Fruit fly (Drosophila melanogaster) whole organism, prepupa: Measurements from ENCODE around the gene unk.

Source experiments
- CG11294 ChIP-seq: fragments of 200-800 bp; sonication (Bioruptor generic); IDR thresholded peaks from 2 replicates; pipeline ENCODE4 v1.3.6; 2022; ENCODE audit warnings: missing biosample characterization, missing genetic modification characterization
- CG11902 ChIP-seq: fragments of 200-800 bp; sonication (Bioruptor generic); optimal IDR thresholded peaks from 3 replicates; lab custom pipeline; 2016; ENCODE audit warnings: missing biosample characterization, missing genetic modification characterization
- CG1621 ChIP-seq: fragments of 200-800 bp; sonication (Bioruptor generic); optimal IDR thresholded peaks from 3 replicates; lab custom pipeline; 2018; ENCODE audit warnings: missing biosample characterization, mild to moderate bottlenecking, missing genetic modification characterization
- CG16779 ChIP-seq: fragments of 200-800 bp; sonication (Bioruptor generic); optimal IDR thresholded peaks from 3 replicates; lab custom pipeline; 2017; ENCODE audit warnings: missing biosample characterization, mild to moderate bottlenecking, missing genetic modification characterization
- CG3032 ChIP-seq: fragments of 200-800 bp; optimal IDR thresholded peaks from 2 replicates; lab custom pipeline; 2019; ENCODE audit warnings: missing biosample characterization, mild to moderate bottlenecking, missing genetic modification characterization, moderate library complexity
- CG31627 ChIP-seq: fragments of 200-800 bp; sonication (Bioruptor generic); optimal IDR thresholded peaks from 3 replicates; lab custom pipeline; 2016; ENCODE audit warnings: missing biosample characterization, missing genetic modification characterization
- CG32006 ChIP-seq: fragments of 200-800 bp; sonication (Bioruptor generic); optimal IDR thresholded peaks from 3 replicates; lab custom pipeline; 2017; ENCODE audit warnings: missing biosample characterization, mild to moderate bottlenecking, missing genetic modification characterization
- CG3919 ChIP-seq: fragments of 200-800 bp; sonication (Bioruptor generic); optimal IDR thresholded peaks from 3 replicates; lab custom pipeline; 2016; ENCODE audit warnings: missing biosample characterization, missing genetic modification characterization
- CG6163 ChIP-seq: fragments of 200-800 bp; sonication (Bioruptor generic); IDR thresholded peaks from 3 replicates; pipeline ENCODE4 v1.3.6; 2022; ENCODE audit warnings: missing biosample characterization, missing genetic modification characterization
- CG8119 ChIP-seq: fragments of 200-800 bp; sonication (Bioruptor generic); IDR thresholded peaks from 3 replicates; pipeline ENCODE4 v1.3.6; 2022; ENCODE audit warnings: missing biosample characterization, missing genetic modification characterization
- Eip75B ChIP-seq: fragments of 200-800 bp; sonication (Bioruptor generic); optimal IDR thresholded peaks from 3 replicates; lab custom pipeline; 2016; ENCODE audit warnings: missing biosample characterization, missing genetic modification characterization
- Eip78C ChIP-seq: fragments of 200-800 bp; sonication (Bioruptor generic); peaks from one replicate; lab custom pipeline; 2016; ENCODE audit warnings: missing biosample characterization, missing genetic modification characterization
- Gug ChIP-seq: fragments of 200-800 bp; sonication (Bioruptor generic); IDR thresholded peaks from 2 replicates; pipeline ENCODE4 v1.3.6; 2022; ENCODE audit warnings: missing biosample characterization, missing genetic modification characterization
- Hr38 ChIP-seq: sonication (Bioruptor generic); optimal IDR thresholded peaks from 2 replicates; lab custom pipeline; 2016; ENCODE audit warnings: missing biosample characterization, missing genetic modification characterization
- Hr39 ChIP-seq: fragments of 200-800 bp; sonication (Bioruptor generic); optimal IDR thresholded peaks from 2 replicates; lab custom pipeline; 2016; ENCODE audit warnings: missing biosample characterization, missing genetic modification characterization
- Hr4 ChIP-seq: fragments of 200-800 bp; sonication (Bioruptor generic); optimal IDR thresholded peaks from 3 replicates; lab custom pipeline; 2016; ENCODE audit warnings: missing biosample characterization, missing genetic modification characterization
- Lpt ChIP-seq: fragments of 200-800 bp; sonication (Bioruptor generic); optimal IDR thresholded peaks from 3 replicates; lab custom pipeline; 2016; ENCODE audit warnings: missing biosample characterization, missing genetic modification characterization
- Met ChIP-seq: fragments of 200-800 bp; sonication (Bioruptor generic); optimal IDR thresholded peaks from 3 replicates; lab custom pipeline; 2016; ENCODE audit warnings: missing biosample characterization, missing genetic modification characterization
- OdsH ChIP-seq: fragments of 200-800 bp; sonication (Bioruptor generic); optimal IDR thresholded peaks from 3 replicates; lab custom pipeline; 2016; ENCODE audit warnings: missing biosample characterization, missing genetic modification characterization
- Smox ChIP-seq: fragments of 200-800 bp; sonication (Bioruptor generic); optimal IDR thresholded peaks from 3 replicates; lab custom pipeline; 2016; ENCODE audit warnings: missing biosample characterization, missing genetic modification characterization
- Sox102F ChIP-seq: fragments of 200-800 bp; sonication (Bioruptor generic); optimal IDR thresholded peaks from 2 replicates; lab custom pipeline; 2016; ENCODE audit warnings: missing biosample characterization, mild to moderate bottlenecking, missing genetic modification characterization
- achi ChIP-seq: fragments of 200-800 bp; sonication (Bioruptor generic); optimal IDR thresholded peaks from 3 replicates; lab custom pipeline; 2016; ENCODE audit warnings: missing biosample characterization, missing genetic modification characterization
- dsx ChIP-seq: fragments of 200-800 bp; optimal IDR thresholded peaks from 3 replicates; lab custom pipeline; 2019; ENCODE audit warnings: missing biosample characterization, mild to moderate bottlenecking, missing genetic modification characterization, moderate library complexity; ENCODE audit not compliant: poor library complexity, severe bottlenecking
- esn ChIP-seq: fragments of 200-800 bp; sonication (Bioruptor generic); optimal IDR thresholded peaks from 2 replicates; lab custom pipeline; 2016; ENCODE audit warnings: missing biosample characterization, mild to moderate bottlenecking, missing genetic modification characterization, moderate library complexity
- fd59A ChIP-seq: fragments of 200-800 bp; sonication (Bioruptor generic); optimal IDR thresholded peaks from 2 replicates; lab custom pipeline; 2017; ENCODE audit warnings: missing biosample characterization, mild to moderate bottlenecking, missing genetic modification characterization, missing genetic modification reagents
- fkh ChIP-seq: fragments of 200-800 bp; sonication (Bioruptor generic); optimal IDR thresholded peaks from 3 replicates; lab custom pipeline; 2017; ENCODE audit warnings: missing biosample characterization, mild to moderate bottlenecking, missing genetic modification characterization, moderate library complexity
- lz ChIP-seq: fragments of 200-800 bp; sonication (Bioruptor generic); optimal IDR thresholded peaks from 3 replicates; lab custom pipeline; 2016; ENCODE audit warnings: missing biosample characterization, missing genetic modification characterization
- ss ChIP-seq, 2 experiments: fragments of 200-800 bp; sonication (Bioruptor generic); optimal IDR thresholded peaks; 2 replicates in 1 of 2; 3 replicates in 1 of 2; lab custom pipeline; 2017 to 2018; ENCODE audit warnings: mild to moderate bottlenecking in 2 of 2, missing biosample characterization in 2 of 2, missing genetic modification characterization in 2 of 2, moderate library complexity in 1 of 2
- svp ChIP-seq: fragments of 200-800 bp; sonication (Bioruptor generic); peaks from one replicate; lab custom pipeline; 2016; ENCODE audit warnings: missing biosample characterization, missing genetic modification characterization

unk gene

DNA sequence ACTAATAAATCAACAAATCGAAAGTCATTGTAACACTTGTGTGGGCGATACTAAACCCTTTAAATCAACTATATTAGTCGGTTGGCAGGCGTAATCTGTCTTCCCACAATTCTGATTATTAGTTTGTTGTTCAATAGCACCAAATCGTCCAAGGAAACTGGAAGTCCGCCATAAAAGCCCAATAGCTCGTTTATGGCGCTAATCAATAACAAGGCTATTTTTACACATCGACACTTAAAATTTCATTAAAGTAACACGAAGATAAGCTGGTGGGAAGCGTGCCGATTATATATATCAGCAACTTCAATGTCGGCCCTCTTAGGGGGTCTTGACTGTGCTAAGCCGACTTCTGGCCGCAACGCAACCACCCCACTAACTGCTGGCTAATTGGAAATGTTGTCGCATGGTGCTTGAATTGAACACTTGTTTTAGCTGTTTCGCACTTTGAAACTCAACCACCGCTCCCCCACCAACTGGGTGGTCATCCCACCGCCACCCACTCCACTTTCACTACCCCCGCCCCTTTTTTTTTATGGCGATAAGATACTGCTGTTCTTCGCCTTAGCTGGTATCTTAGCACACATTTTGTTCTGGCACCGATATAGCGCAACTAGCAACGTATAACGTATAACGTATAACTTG is 18.5 kb downstream of the unk start:
- TF ChIP-seq Hr38 (GFP tag; lab: Kevin White, UChicago) (no peak), Eip78C (peak; percentile 42)

- no peak for TF ChIP-seq CG16779 (tag; lab: Kevin White, UChicago)
- TF ChIP-seq, all 60 proteins: peak for 0
Measured at dm6 chr3R:23138439-23138838, 19.2 kb downstream of the unk start.

dm6 chr3R:23134690-23135089 is 23.0 kb downstream of the unk start:
- no peak for TF ChIP-seq CG3919 (GFP tag; lab: Kevin White, UChicago)
- peak; percentile 79 for TF ChIP-seq fkh (GFP tag; lab: Kevin White, UChicago)
- TF ChIP-seq, all 60 proteins: peak for 1

dm6 chr3R:23133301-23133828 is 24.3 kb downstream of the unk start:
- TF ChIP-seq ss (GFP tag; optimal IDR thresholded peaks at IDR 0.05; lab: Kevin White, UChicago) (peak in 1 of 2 experiments; percentile 11), fkh (GFP tag; lab: Kevin White, UChicago) (peak; percentile 12), CG31627 (no peak), Met (GFP tag; lab: Kevin White, UChicago) (peak; percentile 32), svp (GFP tag; lab: Kevin White, UChicago) (peak; percentile 68), lz (no peak), fd59A (GFP tag; lab: Kevin White, UChicago) (no peak), CG1621 (no peak), Eip78C (peak; percentile 44), Hr4 (GFP tag; lab: Kevin White, UChicago) (no peak), Lpt (no peak), OdsH (GFP tag; lab: Kevin White, UChicago) (no peak), CG11902 (GFP tag; lab: Kevin White, UChicago) (no peak)

dm6 chr3R:23132299-23132698 is 25.4 kb downstream of the unk start:
- TF ChIP-seq CG8119 (GFP tag; lab: Robert Waterston, UW) (no peak), dsx (peak; percentile 96)
- TF ChIP-seq, all 60 proteins: peak for 1

DNA sequence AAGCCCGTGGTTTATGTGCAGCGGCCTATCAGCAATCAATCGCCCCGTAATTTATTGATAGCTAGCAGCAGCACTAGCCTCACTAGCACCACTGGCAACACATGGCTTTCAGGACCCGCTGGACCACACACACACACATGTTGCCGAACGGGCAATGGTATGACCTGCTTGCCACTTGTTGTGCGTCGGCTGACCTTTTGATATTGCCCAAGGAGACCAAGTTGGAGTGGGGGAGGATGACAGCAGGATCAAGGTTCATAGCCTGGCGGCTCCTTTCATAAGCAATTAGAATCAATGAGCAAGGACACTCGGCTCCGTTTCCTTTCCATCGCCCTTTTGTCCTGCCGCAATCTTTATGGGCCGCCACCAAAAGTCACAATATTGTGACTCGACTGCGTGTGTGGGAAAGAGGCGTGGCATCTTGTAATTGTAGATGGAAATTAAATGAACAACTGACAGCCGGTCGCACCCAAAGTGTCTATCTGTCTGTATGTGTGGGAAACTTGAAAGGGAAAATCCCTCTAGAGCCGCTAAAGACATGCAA is 26.2 kb downstream of the unk start:
- no peak for TF ChIP-seq Hr4 (GFP tag; lab: Kevin White, UChicago)

DNA sequence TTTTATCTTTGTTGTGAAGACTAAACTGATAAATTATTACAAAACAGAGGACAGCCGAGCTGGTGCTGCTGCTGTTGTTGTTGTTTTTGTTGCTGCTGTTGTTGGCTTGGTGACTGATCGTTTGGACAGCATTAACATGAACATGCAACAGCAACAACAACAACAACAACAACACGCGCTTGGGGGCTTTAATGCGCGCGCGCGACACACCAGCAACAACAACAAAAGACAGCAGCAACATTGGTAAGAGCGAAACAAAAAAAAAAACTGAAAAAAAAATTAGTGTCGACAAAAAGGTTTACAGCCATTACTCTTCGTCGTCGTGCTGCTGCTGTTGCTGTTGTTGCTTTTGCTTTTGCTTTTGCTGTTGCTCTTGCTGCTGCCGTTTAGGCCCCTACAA is 26.8 kb downstream of the unk start:
- TF ChIP-seq CG3032 (tag; lab: Kevin White, UChicago), result no peak
- no peak for TF ChIP-seq CG16779 (tag; lab: Kevin White, UChicago)
- no peak for TF ChIP-seq achi (GFP tag; lab: Kevin White, UChicago)
- TF ChIP-seq CG11294 (GFP tag; lab: Robert Waterston, UW), result no peak
- TF ChIP-seq Hr39, result no peak
- no peak for TF ChIP-seq Smox (GFP tag; lab: Kevin White, UChicago)
- TF ChIP-seq esn (GFP tag; lab: Kevin White, UChicago), result no peak
- no peak for TF ChIP-seq svp (GFP tag; lab: Kevin White, UChicago)
- TF ChIP-seq Sox102F (GFP tag; lab: Kevin White, UChicago), result no peak
- no peak for TF ChIP-seq Hr38 (GFP tag; lab: Kevin White, UChicago)
- no peak for TF ChIP-seq Gug (GFP tag; lab: Robert Waterston, UW)
- TF ChIP-seq CG32006 (GFP tag; lab: Kevin White, UChicago), result no peak
- TF ChIP-seq Eip75B (GFP tag; lab: Kevin White, UChicago), result no peak
- no peak for TF ChIP-seq lz
- no peak for TF ChIP-seq Eip78C
- TF ChIP-seq CG6163 (GFP tag; lab: Robert Waterston, UW), result no peak
- TF ChIP-seq, all 60 proteins: peak for 0
